Worm (Caenorhabditis elegans) whole organism, young adult: ENCODE results near the gene srbc-67.

Experiments
- B0261.1 ChIP-seq: sonication (generic microtip); optimal IDR thresholded peaks from 2 replicates; lab custom pipeline; 2016; ENCODE audit warnings: mild to moderate bottlenecking, missing genetic modification characterization, moderate library complexity, missing compliant biosample characterization
- C17E4.6 ChIP-seq: fragments of 200-800 bp; sonication (Bioruptor generic); IDR thresholded peaks from 2 replicates; pipeline ENCODE4 v1.3.6; 2022; ENCODE audit warnings: missing genetic modification reagents, missing genetic modification characterization, missing compliant biosample characterization
- F22D6.2 ChIP-seq: sonication (generic microtip); optimal IDR thresholded peaks from 2 replicates; lab custom pipeline; 2016; ENCODE audit warnings: mild to moderate bottlenecking, missing genetic modification characterization, missing compliant biosample characterization
- F49E8.2 ChIP-seq: sonication (generic microtip); optimal IDR thresholded peaks from 3 replicates; lab custom pipeline; 2017; ENCODE audit warnings: missing genetic modification characterization, mild to moderate bottlenecking, missing compliant biosample characterization, antibody characterized with exemption, moderate library complexity; ENCODE audit not compliant: insufficient read depth
- K11D2.4 ChIP-seq: fragments of 200-800 bp; sonication (Bioruptor generic); IDR thresholded peaks from 2 replicates; pipeline ENCODE4 v1.3.6; 2022; ENCODE audit warnings: missing genetic modification reagents, missing genetic modification characterization, missing compliant biosample characterization
- T26A5.8 ChIP-seq: sonication (generic microtip); optimal IDR thresholded peaks from 2 replicates; lab custom pipeline; 2016; ENCODE audit warnings: missing genetic modification characterization, missing compliant biosample characterization
- Y56A3A.18 ChIP-seq: fragments of 200-800 bp; sonication (Bioruptor generic); IDR thresholded peaks from 2 replicates; pipeline ENCODE4 v1.3.6; 2022; ENCODE audit warnings: missing genetic modification reagents, missing genetic modification characterization, missing compliant biosample characterization
- Y67H2A.10 ChIP-seq: fragments of 200-800 bp; sonication (Bioruptor generic); conservative IDR thresholded peaks from 2 replicates; pipeline ENCODE4 v1.3.6; 2022; ENCODE audit warnings: missing genetic modification reagents, missing genetic modification characterization, missing compliant biosample characterization
- Y79H2A.3 ChIP-seq: fragments of 200-800 bp; sonication (Bioruptor generic); conservative IDR thresholded peaks from 2 replicates; pipeline ENCODE4 v1.3.6; 2022; ENCODE audit warnings: missing genetic modification reagents, missing genetic modification characterization, missing compliant biosample characterization
- ama-1 ChIP-seq, 3 experiments: fragments of 150-350 bp in 1 of 3; sonication (generic microtip) in 2 of 3; optimal IDR thresholded peaks; 2 replicates each; lab custom pipeline; 2014 to 2018; ENCODE audit warnings: missing biosample characterization in 2 of 3, missing genetic modification characterization in 2 of 3, missing genetic modification reagents in 2 of 3
- attf-3 ChIP-seq: fragments of 200-800 bp; sonication (Bioruptor generic); conservative IDR thresholded peaks from 2 replicates; pipeline ENCODE4 v1.3.6; 2022; ENCODE audit warnings: missing genetic modification reagents, missing genetic modification characterization, missing compliant biosample characterization
- dox-1 ChIP-seq: fragments of 200-800 bp; sonication (Bioruptor generic); IDR thresholded peaks from 2 replicates; pipeline ENCODE4 v1.3.6; 2022; ENCODE audit warnings: missing genetic modification reagents, missing genetic modification characterization, missing compliant biosample characterization
- dpl-1 ChIP-seq: fragments of 150-350 bp; optimal IDR thresholded peaks from 2 replicates; lab custom pipeline; 2014; ENCODE audit warnings: missing biosample characterization, missing genetic modification reagents, missing genetic modification characterization
- ets-4 ChIP-seq: fragments of 200-800 bp; sonication (Bioruptor generic); optimal IDR thresholded peaks from 2 replicates; lab custom pipeline; 2018; ENCODE audit warnings: mild to moderate bottlenecking, missing genetic modification characterization, missing compliant biosample characterization
- fkh-3 ChIP-seq: sonication (generic microtip); optimal IDR thresholded peaks from 2 replicates; lab custom pipeline; 2016; ENCODE audit warnings: mild to moderate bottlenecking, missing genetic modification characterization, missing compliant biosample characterization
- gei-17 ChIP-seq: fragments of 200-800 bp; sonication (Bioruptor generic); optimal IDR thresholded peaks from 2 replicates; lab custom pipeline; 2018; ENCODE audit warnings: mild to moderate bottlenecking, missing genetic modification characterization, missing compliant biosample characterization
- him-1 ChIP-seq: sonication (generic microtip); optimal IDR thresholded peaks from 2 replicates; lab custom pipeline; 2016; ENCODE audit warnings: missing genotype, missing genetic modification reagents, missing genetic modification characterization, missing compliant biosample characterization
- hlh-26 ChIP-seq: fragments of 200-800 bp; sonication (Bioruptor generic); conservative IDR thresholded peaks from 2 replicates; pipeline ENCODE4 v1.3.6; 2022; ENCODE audit warnings: missing genetic modification reagents, missing genetic modification characterization, missing compliant biosample characterization
- hrde-1 ChIP-seq: sonication (generic microtip); optimal IDR thresholded peaks from 2 replicates; lab custom pipeline; 2016; ENCODE audit warnings: missing genetic modification characterization, mild to moderate bottlenecking, missing compliant biosample characterization, moderate library complexity, missing genotype, missing genetic modification reagents, borderline replicate concordance
- lag-1 ChIP-seq: fragments of 200-800 bp; sonication (Bioruptor generic); IDR thresholded peaks from 2 replicates; pipeline ENCODE4 v1.3.6; 2022; ENCODE audit warnings: missing genetic modification reagents, missing genetic modification characterization, missing compliant biosample characterization
- let-607 ChIP-seq, 2 experiments: fragments of 200-800 bp in 1 of 2; sonication (Bioruptor generic) in 1 of 2; sonication (generic microtip) in 1 of 2; optimal IDR thresholded peaks; 2 replicates each; lab custom pipeline; 2016 to 2018; ENCODE audit warnings: mild to moderate bottlenecking in 2 of 2, missing compliant biosample characterization in 2 of 2, missing genetic modification characterization in 2 of 2, moderate library complexity in 2 of 2, missing genotype in 1 of 2
- lin-26 ChIP-seq: fragments of 200-800 bp; sonication (Bioruptor generic); IDR thresholded peaks from 2 replicates; pipeline ENCODE4 v1.3.6; 2022; ENCODE audit warnings: missing genetic modification reagents, missing genetic modification characterization, missing compliant biosample characterization
- lin-40 ChIP-seq: sonication (generic microtip); optimal IDR thresholded peaks from 2 replicates; lab custom pipeline; 2016; ENCODE audit warnings: missing genetic modification characterization, mild to moderate bottlenecking, missing compliant biosample characterization, missing genotype, missing genetic modification reagents
- lsl-1 ChIP-seq: fragments of 200-800 bp; sonication (Bioruptor generic); optimal IDR thresholded peaks from 2 replicates; lab custom pipeline; 2018; ENCODE audit warnings: mild to moderate bottlenecking, missing genetic modification characterization, moderate library complexity, missing compliant biosample characterization
- lsy-27 ChIP-seq: sonication (generic microtip); optimal IDR thresholded peaks from 2 replicates; lab custom pipeline; 2017; ENCODE audit warnings: missing genetic modification characterization, mild to moderate bottlenecking, missing compliant biosample characterization, antibody characterized with exemption, missing genotype, borderline replicate concordance; ENCODE audit not compliant: insufficient read depth
- nhr-120 ChIP-seq: fragments of 200-800 bp; sonication (Bioruptor generic); IDR thresholded peaks from 2 replicates; pipeline ENCODE4 v1.3.6; 2022; ENCODE audit warnings: missing genetic modification characterization, missing compliant biosample characterization
- nhr-179 ChIP-seq: sonication (generic microtip); optimal IDR thresholded peaks from 2 replicates; lab custom pipeline; 2016; ENCODE audit warnings: mild to moderate bottlenecking, missing genetic modification characterization, missing compliant biosample characterization
- nhr-27 ChIP-seq: fragments of 200-800 bp; sonication (Bioruptor generic); optimal IDR thresholded peaks from 2 replicates; lab custom pipeline; 2018; ENCODE audit warnings: mild to moderate bottlenecking, missing genetic modification characterization, moderate library complexity, missing compliant biosample characterization
- nhr-90 ChIP-seq: sonication (generic microtip); optimal IDR thresholded peaks from 2 replicates; lab custom pipeline; 2016; ENCODE audit warnings: missing genotype, mild to moderate bottlenecking, missing genetic modification characterization, missing compliant biosample characterization
- pbrm-1 ChIP-seq: fragments of 200-800 bp; sonication (Bioruptor generic); IDR thresholded peaks from 2 replicates; pipeline ENCODE4 v1.3.6; 2022; ENCODE audit warnings: missing genetic modification reagents, missing genetic modification characterization, missing compliant biosample characterization
- pha-4 ChIP-seq: fragments of 150-350 bp; sonication (generic microtip); optimal IDR thresholded peaks from 2 replicates; lab custom pipeline; 2014; ENCODE audit warnings: missing biosample characterization, missing genetic modification reagents, missing genetic modification characterization
- tbp1 ChIP-seq: fragments of 200-800 bp; sonication (Bioruptor generic); optimal IDR thresholded peaks from 2 replicates; lab custom pipeline; 2018; ENCODE audit warnings: mild to moderate bottlenecking, missing genetic modification characterization, missing compliant biosample characterization
- unc-62 ChIP-seq: fragments of 150-350 bp; optimal IDR thresholded peaks from 2 replicates; lab custom pipeline; 2014; ENCODE audit warnings: missing biosample characterization, missing genetic modification reagents, missing genetic modification characterization

Gene srbc-67

DNA sequence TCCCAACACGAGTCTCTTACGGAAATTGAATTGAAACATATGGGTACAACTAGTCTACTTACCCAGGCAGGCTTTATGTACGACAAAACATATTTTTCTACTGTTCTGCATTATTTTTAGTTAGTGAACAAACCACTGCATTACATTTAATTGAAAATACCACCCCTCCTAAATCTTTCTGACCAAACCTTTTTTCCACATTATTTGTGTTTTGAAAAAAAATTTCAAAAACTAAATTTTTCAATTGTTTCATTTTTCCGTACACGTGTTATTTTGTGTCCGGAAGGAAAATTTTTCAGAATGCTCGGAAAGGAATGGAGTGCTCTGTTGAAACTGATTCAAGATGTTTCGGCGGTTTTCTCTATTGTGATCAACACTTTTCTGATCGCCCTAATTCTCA, 28.6 kb downstream of the srbc-67 start, which contains the start of gene str-226:
Gene str-226 (plus strand): TSS at position 301 of the 400 bp plus-strand sequence.
- TF ChIP-seq ets-4 (GFP tag; lab: Kevin White, UChicago) (no peak), nhr-120 (no peak), dpl-1 (GFP tag; lab: Kevin White, UChicago) (no peak), dox-1 (GFP tag; lab: Robert Waterston, UW) (no peak), nhr-179 (tag; lab: Kevin White, UChicago) (no peak), unc-62 (GFP tag; lab: Kevin White, UChicago) (no peak), lin-40 (tag; lab: Kevin White, UChicago) (no peak), nhr-90 (tag; lab: Kevin White, UChicago) (no peak), lin-26 (GFP tag; lab: Robert Waterston, UW) (no peak), gei-17 (GFP tag; lab: Kevin White, UChicago) (no peak), fkh-3 (tag; lab: Kevin White, UChicago) (no peak), Y56A3A.18 (GFP tag; lab: Robert Waterston, UW) (no peak), Y79H2A.3 (no peak), pha-4 (no peak), lsy-27 (tag; lab: Kevin White, UChicago) (no peak), tbp1 (GFP tag; lab: Kevin White, UChicago) (no peak), B0261.1 (tag; lab: Kevin White, UChicago) (no peak)

DNA sequence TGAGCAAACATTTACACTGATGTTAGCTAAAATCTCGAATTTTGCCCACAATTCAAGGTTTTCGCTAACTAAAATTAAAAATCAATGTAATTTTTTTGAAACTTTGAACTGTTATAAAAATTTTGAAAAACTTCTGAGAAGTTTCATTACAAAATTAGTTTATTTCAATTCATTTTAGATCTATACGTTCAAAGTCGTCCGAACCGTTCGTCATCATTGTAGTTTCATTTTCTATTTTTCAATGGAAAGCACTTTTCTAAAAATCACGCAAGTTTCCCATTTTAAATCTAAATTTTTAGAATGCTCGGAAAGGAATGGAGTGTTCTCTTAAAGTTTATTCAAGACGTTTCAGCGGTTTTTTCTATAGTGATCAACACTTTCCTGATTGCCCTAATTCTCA, 31.1 kb downstream of the srbc-67 start, which contains the start of gene str-228:
Gene str-228 (plus strand): TSS at position 301 of the 400 bp plus-strand sequence.
- TF ChIP-seq Y67H2A.10 (no peak), K11D2.4 (GFP tag; lab: Robert Waterston, UW) (no peak), nhr-27 (no peak)
- TF ChIP-seq, all 124 proteins: peak for 0

DNA sequence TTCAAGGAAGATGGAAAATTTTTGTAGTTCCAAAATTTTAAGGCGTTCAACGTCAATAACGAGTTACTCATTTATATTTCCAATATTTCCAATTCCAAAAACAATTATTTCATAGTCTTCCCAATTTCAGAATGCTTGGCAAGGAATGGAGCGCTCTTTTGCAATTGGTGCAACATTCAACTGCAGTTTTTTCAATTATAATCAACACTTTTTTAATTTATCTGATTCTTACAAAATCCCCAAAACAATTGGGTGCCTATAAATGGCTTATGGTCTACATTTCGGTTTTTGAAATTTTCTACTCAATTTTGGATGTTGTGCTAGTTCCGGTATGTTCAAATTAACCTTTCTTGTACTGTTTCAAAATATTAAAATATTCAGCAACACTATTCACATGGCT, 33.3 kb downstream of the srbc-67 start, which contains the start of gene str-225:
Gene str-225 (plus strand): TSS at position 132 of the 400 bp plus-strand sequence.
- TF ChIP-seq attf-3 (GFP tag; lab: Robert Waterston, UW), result no peak
- TF ChIP-seq C17E4.6, result no peak
- no peak for TF ChIP-seq ama-1 (optimal IDR thresholded peaks at IDR 0.05; lab: Kevin White, UChicago)
- no peak for TF ChIP-seq ama-1 (GFP tag; optimal IDR thresholded peaks at IDR 0.05; lab: Kevin White, UChicago)
- no peak for TF ChIP-seq let-607 (tag; optimal IDR thresholded peaks at IDR 0.05; lab: Kevin White, UChicago)
- no peak for TF ChIP-seq T26A5.8 (tag; lab: Kevin White, UChicago)
- TF ChIP-seq F22D6.2, result no peak
- no peak for TF ChIP-seq F49E8.2 (tag; lab: Kevin White, UChicago)
- no peak for TF ChIP-seq hrde-1 (tag; lab: Kevin White, UChicago)
- no peak for TF ChIP-seq hlh-26 (GFP tag; lab: Robert Waterston, UW)
- no peak for TF ChIP-seq him-1 (tag; lab: Kevin White, UChicago)
- TF ChIP-seq pbrm-1, result no peak
- no peak for TF ChIP-seq lag-1 (GFP tag; lab: Robert Waterston, UW)
- TF ChIP-seq dpl-1 (GFP tag; lab: Kevin White, UChicago), result no peak

DNA sequence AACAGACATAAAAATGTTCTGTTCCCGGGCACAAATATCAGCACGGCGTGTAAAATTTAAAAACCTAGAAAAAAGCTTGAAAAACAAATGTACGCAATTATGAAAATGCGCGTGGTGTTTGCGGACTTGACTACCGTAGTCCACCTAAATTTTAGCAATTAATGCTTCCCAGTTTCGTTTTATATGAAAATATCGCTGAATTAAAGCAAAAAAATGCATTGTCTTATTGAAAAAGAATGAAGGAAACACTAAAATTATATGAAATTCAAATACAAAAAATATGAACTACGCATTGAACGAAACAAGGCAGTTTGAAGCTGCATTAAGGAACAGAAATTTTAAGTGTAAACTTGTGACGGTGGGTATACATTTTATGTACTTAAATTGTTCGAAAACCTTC, 34.8 kb downstream of the srbc-67 start, which contains the start of gene ugt-64:
Gene ugt-64 (minus strand): TSS at position 101 of the 400 bp plus-strand sequence.
- TF ChIP-seq lsl-1 (GFP tag; lab: Kevin White, UChicago), result peak; percentile 24
